Worm (Caenorhabditis elegans) whole organism, young adult: ENCODE data around the gene Y39B6A.33.

Experiments
- B0019.2 ChIP-seq: fragments of 200-800 bp; sonication (Bioruptor generic); conservative IDR thresholded peaks from 2 replicates; pipeline ENCODE4 v1.3.6; 2022; ENCODE audit warnings: missing genetic modification reagents, missing genetic modification characterization, missing compliant biosample characterization
- B0336.3 ChIP-seq: fragments of 200-800 bp; sonication (Bioruptor generic); IDR thresholded peaks from 2 replicates; pipeline ENCODE4 v1.3.6; 2022; ENCODE audit warnings: missing genetic modification characterization, missing compliant biosample characterization
- F23B12.7 ChIP-seq: sonication (generic microtip); optimal IDR thresholded peaks from 2 replicates; lab custom pipeline; 2017; ENCODE audit warnings: missing genetic modification characterization, mild to moderate bottlenecking, missing compliant biosample characterization, antibody characterized with exemption, moderate library complexity; ENCODE audit not compliant: insufficient read depth
- Y53F4B.3 ChIP-seq: fragments of 200-800 bp; sonication (Bioruptor generic); IDR thresholded peaks from 2 replicates; pipeline ENCODE4 v1.3.6; 2022; ENCODE audit warnings: missing genetic modification reagents, missing genetic modification characterization, missing compliant biosample characterization
- Y53G8AR.9 ChIP-seq: fragments of 200-800 bp; sonication (Bioruptor generic); conservative IDR thresholded peaks from 2 replicates; pipeline ENCODE4 v1.3.6; 2022; ENCODE audit warnings: missing genetic modification reagents, missing genetic modification characterization, missing compliant biosample characterization
- Y56A3A.18 ChIP-seq: fragments of 200-800 bp; sonication (Bioruptor generic); IDR thresholded peaks from 2 replicates; pipeline ENCODE4 v1.3.6; 2022; ENCODE audit warnings: missing genetic modification reagents, missing genetic modification characterization, missing compliant biosample characterization
- Y67H2A.10 ChIP-seq: fragments of 200-800 bp; sonication (Bioruptor generic); conservative IDR thresholded peaks from 2 replicates; pipeline ENCODE4 v1.3.6; 2022; ENCODE audit warnings: missing genetic modification reagents, missing genetic modification characterization, missing compliant biosample characterization
- Y79H2A.3 ChIP-seq: fragments of 200-800 bp; sonication (Bioruptor generic); conservative IDR thresholded peaks from 2 replicates; pipeline ENCODE4 v1.3.6; 2022; ENCODE audit warnings: missing genetic modification reagents, missing genetic modification characterization, missing compliant biosample characterization
- Y95B8A.8 ChIP-seq: fragments of 200-800 bp; sonication (Bioruptor generic); IDR thresholded peaks from 2 replicates; pipeline ENCODE4 v1.3.6; 2022; ENCODE audit warnings: missing genetic modification reagents, missing genetic modification characterization, missing compliant biosample characterization
- akir-1 ChIP-seq: fragments of 200-800 bp; sonication (Bioruptor generic); optimal IDR thresholded peaks from 2 replicates; lab custom pipeline; 2018; ENCODE audit warnings: mild to moderate bottlenecking, missing genetic modification characterization, moderate library complexity, missing compliant biosample characterization
- cebp-1 ChIP-seq, 2 experiments: fragments of 200-800 bp in 1 of 2; sonication (Bioruptor generic) in 1 of 2; sonication (generic microtip) in 1 of 2; IDR thresholded peaks in 1 of 2; optimal IDR thresholded peaks in 1 of 2; 2 replicates each; pipeline versions ENCODE4 v1.3.6 to Lab custom; 2017 to 2022; ENCODE audit warnings: missing compliant biosample characterization in 2 of 2, missing genetic modification characterization in 2 of 2, mild to moderate bottlenecking in 1 of 2, missing genetic modification reagents in 1 of 2, moderate library complexity in 1 of 2
- ceh-58 ChIP-seq: fragments of 200-800 bp; sonication (Bioruptor generic); IDR thresholded peaks from 2 replicates; pipeline ENCODE4 v1.3.6; 2022; ENCODE audit warnings: missing genetic modification characterization, missing compliant biosample characterization
- chd-7 ChIP-seq: sonication (generic microtip); optimal IDR thresholded peaks from 2 replicates; lab custom pipeline; 2016; ENCODE audit warnings: mild to moderate bottlenecking, missing genetic modification characterization, moderate library complexity, missing compliant biosample characterization
- dox-1 ChIP-seq: fragments of 200-800 bp; sonication (Bioruptor generic); IDR thresholded peaks from 2 replicates; pipeline ENCODE4 v1.3.6; 2022; ENCODE audit warnings: missing genetic modification reagents, missing genetic modification characterization, missing compliant biosample characterization
- dpl-1 ChIP-seq: fragments of 150-350 bp; optimal IDR thresholded peaks from 2 replicates; lab custom pipeline; 2014; ENCODE audit warnings: missing biosample characterization, missing genetic modification reagents, missing genetic modification characterization
- egl-44 ChIP-seq: fragments of 200-800 bp; sonication (Bioruptor generic); IDR thresholded peaks from 2 replicates; pipeline ENCODE4 v1.3.6; 2022; ENCODE audit warnings: missing genetic modification reagents, missing genetic modification characterization, missing compliant biosample characterization
- egrh-3 ChIP-seq: fragments of 200-800 bp; sonication (Bioruptor generic); IDR thresholded peaks from 2 replicates; pipeline ENCODE4 v1.3.6; 2022; ENCODE audit warnings: missing genetic modification reagents, missing genetic modification characterization, missing compliant biosample characterization
- ets-4 ChIP-seq: fragments of 200-800 bp; sonication (Bioruptor generic); optimal IDR thresholded peaks from 2 replicates; lab custom pipeline; 2018; ENCODE audit warnings: mild to moderate bottlenecking, missing genetic modification characterization, missing compliant biosample characterization
- gei-17 ChIP-seq: fragments of 200-800 bp; sonication (Bioruptor generic); optimal IDR thresholded peaks from 2 replicates; lab custom pipeline; 2018; ENCODE audit warnings: mild to moderate bottlenecking, missing genetic modification characterization, missing compliant biosample characterization
- hmg-20 ChIP-seq: fragments of 200-800 bp; sonication (Bioruptor generic); IDR thresholded peaks from 2 replicates; pipeline ENCODE4 v1.3.6; 2022; ENCODE audit warnings: missing genetic modification reagents, missing genetic modification characterization, missing compliant biosample characterization
- lag-1 ChIP-seq: fragments of 200-800 bp; sonication (Bioruptor generic); IDR thresholded peaks from 2 replicates; pipeline ENCODE4 v1.3.6; 2022; ENCODE audit warnings: missing genetic modification reagents, missing genetic modification characterization, missing compliant biosample characterization
- let-526 ChIP-seq: fragments of 200-800 bp; sonication (Bioruptor generic); IDR thresholded peaks from 2 replicates; pipeline ENCODE4 v1.3.6; 2022; ENCODE audit warnings: missing genetic modification reagents, missing genetic modification characterization, missing compliant biosample characterization
- let-607 ChIP-seq, 2 experiments: fragments of 200-800 bp in 1 of 2; sonication (Bioruptor generic) in 1 of 2; sonication (generic microtip) in 1 of 2; optimal IDR thresholded peaks; 2 replicates each; lab custom pipeline; 2016 to 2018; ENCODE audit warnings: mild to moderate bottlenecking in 2 of 2, missing compliant biosample characterization in 2 of 2, missing genetic modification characterization in 2 of 2, moderate library complexity in 2 of 2, missing genotype in 1 of 2
- madf-10 ChIP-seq: sonication (generic microtip); optimal IDR thresholded peaks from 2 replicates; lab custom pipeline; 2016; ENCODE audit warnings: mild to moderate bottlenecking, missing genetic modification characterization, missing compliant biosample characterization
- madf-8 ChIP-seq: fragments of 200-800 bp; sonication (Bioruptor generic); conservative IDR thresholded peaks from 2 replicates; pipeline ENCODE4 v1.3.6; 2022; ENCODE audit warnings: missing genetic modification reagents, missing genetic modification characterization, missing compliant biosample characterization
- nhr-120 ChIP-seq: fragments of 200-800 bp; sonication (Bioruptor generic); IDR thresholded peaks from 2 replicates; pipeline ENCODE4 v1.3.6; 2022; ENCODE audit warnings: missing genetic modification characterization, missing compliant biosample characterization
- nhr-179 ChIP-seq: sonication (generic microtip); optimal IDR thresholded peaks from 2 replicates; lab custom pipeline; 2016; ENCODE audit warnings: mild to moderate bottlenecking, missing genetic modification characterization, missing compliant biosample characterization
- nhr-27 ChIP-seq: fragments of 200-800 bp; sonication (Bioruptor generic); optimal IDR thresholded peaks from 2 replicates; lab custom pipeline; 2018; ENCODE audit warnings: mild to moderate bottlenecking, missing genetic modification characterization, moderate library complexity, missing compliant biosample characterization
- nhr-80 ChIP-seq: sonication (generic microtip); optimal IDR thresholded peaks from 2 replicates; lab custom pipeline; 2016; ENCODE audit warnings: missing genetic modification characterization, missing compliant biosample characterization
- nhr-90 ChIP-seq: sonication (generic microtip); optimal IDR thresholded peaks from 2 replicates; lab custom pipeline; 2016; ENCODE audit warnings: missing genotype, mild to moderate bottlenecking, missing genetic modification characterization, missing compliant biosample characterization
- pbrm-1 ChIP-seq: fragments of 200-800 bp; sonication (Bioruptor generic); IDR thresholded peaks from 2 replicates; pipeline ENCODE4 v1.3.6; 2022; ENCODE audit warnings: missing genetic modification reagents, missing genetic modification characterization, missing compliant biosample characterization
- sdz-38 ChIP-seq: sonication (generic microtip); optimal IDR thresholded peaks from 2 replicates; lab custom pipeline; 2016; ENCODE audit warnings: missing genotype, missing genetic modification characterization, missing compliant biosample characterization
- sea-2 ChIP-seq: fragments of 200-800 bp; sonication (Bioruptor generic); IDR thresholded peaks from 2 replicates; pipeline ENCODE4 v1.3.6; 2022; ENCODE audit warnings: missing genetic modification characterization, missing compliant biosample characterization
- snpc-1.3 ChIP-seq: sonication (generic microtip); optimal IDR thresholded peaks from 2 replicates; lab custom pipeline; 2017; ENCODE audit warnings: missing genetic modification characterization, mild to moderate bottlenecking, missing compliant biosample characterization, antibody characterized with exemption, moderate library complexity, missing genotype, missing genetic modification reagents; ENCODE audit not compliant: insufficient read depth
- snpc-3.4 ChIP-seq: sonication (generic microtip); optimal IDR thresholded peaks from 2 replicates; lab custom pipeline; 2017; ENCODE audit warnings: missing genetic modification characterization, mild to moderate bottlenecking, missing compliant biosample characterization, antibody characterized with exemption, moderate library complexity, missing genotype, missing genetic modification reagents
- snpc-4 ChIP-seq, 5 experiments: fragments of 150-350 bp in 1 of 5; sonication (generic microtip) in 4 of 5; optimal IDR thresholded peaks; 2 replicates each; lab custom pipeline; 2014 to 2018; ENCODE audit warnings: missing genetic modification characterization in 5 of 5, missing biosample characterization in 3 of 5, antibody characterized with exemption in 2 of 5, mild to moderate bottlenecking in 2 of 5, missing compliant biosample characterization in 2 of 5, missing genotype in 2 of 5, moderate library complexity in 2 of 5, missing genetic modification reagents in 1 of 5
- tlf-1 ChIP-seq: fragments of 200-800 bp; sonication (Bioruptor generic); optimal IDR thresholded peaks from 2 replicates; lab custom pipeline; 2018; ENCODE audit warnings: mild to moderate bottlenecking, missing genetic modification characterization, missing compliant biosample characterization
- unc-62 ChIP-seq: fragments of 150-350 bp; optimal IDR thresholded peaks from 2 replicates; lab custom pipeline; 2014; ENCODE audit warnings: missing biosample characterization, missing genetic modification reagents, missing genetic modification characterization
- xnd-1 ChIP-seq: sonication (generic microtip); optimal IDR thresholded peaks from 2 replicates; lab custom pipeline; 2016; ENCODE audit warnings: missing genotype, missing genetic modification reagents, missing genetic modification characterization, missing compliant biosample characterization
- zfh-2 ChIP-seq: fragments of 200-800 bp; sonication (Bioruptor generic); conservative IDR thresholded peaks from 2 replicates; pipeline ENCODE4 v1.3.6; 2022; ENCODE audit warnings: missing genetic modification reagents, missing genetic modification characterization, missing compliant biosample characterization
- ztf-28 ChIP-seq: fragments of 200-800 bp; sonication (Bioruptor generic); IDR thresholded peaks from 2 replicates; pipeline ENCODE4 v1.3.6; 2022; ENCODE audit warnings: missing genetic modification reagents, missing genetic modification characterization, missing compliant biosample characterization

The Y39B6A.33 gene

ce11 chrV:19049140-19050092, 47.7 kb downstream of the Y39B6A.33 start:
- TF ChIP-seq B0336.3 (GFP tag; lab: Robert Waterston, UW) (peak; percentile 56; the same call in 1 of the 2 replicates), Y95B8A.8 (GFP tag; lab: Robert Waterston, UW) (0 out of 2 replicates have a peak, but pooled peaks have one; percentile 50), Y53G8AR.9 (GFP tag; lab: Robert Waterston, UW) (0 out of 2 replicates have a peak, but pooled peaks have one; percentile 52), madf-10 (tag; lab: Kevin White, UChicago) (peak; percentile 24), nhr-80 (tag; lab: Kevin White, UChicago) (peak; percentile 59), nhr-90 (tag; lab: Kevin White, UChicago) (no peak), pbrm-1 (GFP tag; lab: Robert Waterston, UW) (peak; percentile 39; the same call in 1 of the 2 replicates), egl-44 (GFP tag; lab: Robert Waterston, UW) (0 out of 2 replicates have a peak, but pooled peaks have one; percentile 9), zfh-2 (GFP tag; lab: Robert Waterston, UW) (peak; percentile 70; the same call in 1 of the 2 replicates), Y56A3A.18 (GFP tag; lab: Robert Waterston, UW) (peak; percentile 37; the same call in 1 of the 2 replicates), chd-7 (tag; lab: Kevin White, UChicago) (no peak), cebp-1 (GFP tag; IDR thresholded peaks at IDR 0.05; lab: Robert Waterston, UW) (no peak), cebp-1 (tag; optimal IDR thresholded peaks at IDR 0.05; lab: Kevin White, UChicago) (peak; percentile 32), Y79H2A.3 (GFP tag; lab: Robert Waterston, UW) (0 out of 2 replicates have a peak, but pooled peaks have one; percentile 48), F23B12.7 (tag; lab: Kevin White, UChicago) (peak; percentile 27), nhr-27 (tag; lab: Kevin White, UChicago) (no peak), snpc-1.3 (no peak)

ce11 chrV:19050438-19050837, 48.7 kb downstream of the Y39B6A.33 start, which contains the start of gene asp-1:
asp-1 (minus strand) TSS chrV:19050752.
- TF ChIP-seq Y53F4B.3 (GFP tag; lab: Robert Waterston, UW) (no peak), let-607 (tag; optimal IDR thresholded peaks at IDR 0.05; lab: Kevin White, UChicago) (peak in 1 of 2 experiments; percentile 32), ztf-28 (GFP tag; lab: Robert Waterston, UW) (peak; percentile 38; the same call in 1 of the 2 replicates), tlf-1 (GFP tag; lab: Kevin White, UChicago) (no peak), egl-44 (GFP tag; lab: Robert Waterston, UW) (no peak), lag-1 (no peak), dpl-1 (no peak), let-526 (GFP tag; lab: Robert Waterston, UW) (no peak), hmg-20 (no peak), Y67H2A.10 (GFP tag; lab: Robert Waterston, UW) (no peak), madf-8 (GFP tag; lab: Robert Waterston, UW) (no peak), ets-4 (GFP tag; lab: Kevin White, UChicago) (no peak), xnd-1 (no peak), snpc-3.4 (tag; lab: Kevin White, UChicago) (no peak), ceh-58 (GFP tag; lab: Robert Waterston, UW) (no peak), snpc-4 (GFP tag; optimal IDR thresholded peaks at IDR 0.05; lab: Kevin White, UChicago) (no peak), snpc-4 (tag; optimal IDR thresholded peaks at IDR 0.05; lab: Kevin White, UChicago) (no peak), unc-62 (GFP tag; lab: Kevin White, UChicago) (no peak), sea-2 (GFP tag; lab: Robert Waterston, UW) (no peak), cebp-1 (GFP tag; IDR thresholded peaks at IDR 0.05; lab: Robert Waterston, UW) (no peak), cebp-1 (tag; optimal IDR thresholded peaks at IDR 0.05; lab: Kevin White, UChicago) (peak; percentile 30), gei-17 (GFP tag; lab: Kevin White, UChicago) (no peak), akir-1 (GFP tag; lab: Kevin White, UChicago) (no peak), Y95B8A.8 (GFP tag; lab: Robert Waterston, UW) (peak; percentile 52; the same call in 1 of the 2 replicates), egrh-3 (peak; percentile 54; the same call in 1 of the 2 replicates), nhr-90 (tag; lab: Kevin White, UChicago) (peak; percentile 24), nhr-179 (tag; lab: Kevin White, UChicago) (no peak), sdz-38 (tag; lab: Kevin White, UChicago) (no peak), nhr-120 (GFP tag; lab: Robert Waterston, UW) (no peak), B0019.2 (GFP tag; lab: Robert Waterston, UW) (no peak), dox-1 (GFP tag; lab: Robert Waterston, UW) (peak; percentile 47)
